Worm (Caenorhabditis elegans): ENCODE measurements around the gene hum-4.

ce11 chrX:11475780-11476179 is 42.4 kb upstream of the hum-4 start:
- TF ChIP-seq pha-4 (tag; optimal IDR thresholded peaks at IDR 0.05) (no peak), ref-2 (tag; optimal IDR thresholded peaks at IDR 0.05) (no peak), sdc-2 (tag; optimal IDR thresholded peaks at IDR 0.05) (no peak), unc-86 (tag; optimal IDR thresholded peaks at IDR 0.05) (no peak), ceh-18 (tag; optimal IDR thresholded peaks at IDR 0.05) (no peak), fkh-10 (GFP tag; optimal IDR thresholded peaks at IDR 0.05) (no peak), ceh-34 (tag; optimal IDR thresholded peaks at IDR 0.05) (no peak), nfya-1 (tag; optimal IDR thresholded peaks at IDR 0.05) (no peak), tbx-2 (tag; optimal IDR thresholded peaks at IDR 0.05) (no peak)

Data from whole organism, late embryonic.